Worm (Caenorhabditis elegans) whole organism, L1 larva: ENCODE results near the gene inx-3.

ENCODE experiments used
- C34B4.2 ChIP-seq: sonication (generic microtip); optimal IDR thresholded peaks from 2 replicates; lab custom pipeline; 2017; ENCODE audit warnings: mild to moderate bottlenecking, missing genetic modification characterization, missing compliant biosample characterization
- F16B12.6 ChIP-seq: fragments of 150-350 bp; optimal IDR thresholded peaks from 2 replicates; lab custom pipeline; 2014; ENCODE audit warnings: missing biosample characterization, missing genetic modification characterization
- aha-1 ChIP-seq: fragments of 150-350 bp; optimal IDR thresholded peaks from 2 replicates; lab custom pipeline; 2014; ENCODE audit warnings: missing biosample characterization, missing genetic modification characterization
- alr-1 ChIP-seq: fragments of 200-800 bp; sonication (Bioruptor generic); optimal IDR thresholded peaks from 2 replicates; lab custom pipeline; 2018; ENCODE audit warnings: borderline replicate concordance, mild to moderate bottlenecking, missing genetic modification characterization, missing compliant biosample characterization
- aly-2 ChIP-seq: fragments of 150-350 bp; optimal IDR thresholded peaks from 2 replicates; lab custom pipeline; 2014; ENCODE audit warnings: missing biosample characterization, missing genetic modification characterization
- ama-1 ChIP-seq: fragments of 150-350 bp; optimal IDR thresholded peaks from 2 replicates; lab custom pipeline; 2014
- blmp-1 ChIP-seq: fragments of 150-350 bp; optimal IDR thresholded peaks from 2 replicates; lab custom pipeline; 2014; ENCODE audit warnings: missing biosample characterization, missing genetic modification characterization
- ceh-63 ChIP-seq: fragments of 200-800 bp; sonication (Bioruptor generic); optimal IDR thresholded peaks from 2 replicates; lab custom pipeline; 2018; ENCODE audit warnings: mild to moderate bottlenecking, missing genetic modification characterization, missing compliant biosample characterization
- ceh-8 ChIP-seq: fragments of 200-800 bp; sonication (Bioruptor generic); optimal IDR thresholded peaks from 2 replicates; lab custom pipeline; 2018; ENCODE audit warnings: mild to moderate bottlenecking, missing genetic modification characterization, moderate library complexity, missing compliant biosample characterization
- ceh-82 ChIP-seq, 3 experiments: fragments of 150-350 bp in 1 of 3; sonication (generic microtip) in 2 of 3; optimal IDR thresholded peaks; 2 replicates each; lab custom pipeline; 2014 to 2017; ENCODE audit warnings: missing biosample characterization in 3 of 3, missing genetic modification characterization in 3 of 3
- efl-1 ChIP-seq, 4 experiments: fragments of 150-350 bp; optimal IDR thresholded peaks in 3 of 4; peaks in 1 of 4; 1 replicate in 1 of 4; 2 replicates in 3 of 4; lab custom pipeline; 2014; ENCODE audit warnings: missing biosample characterization in 2 of 4, missing genetic modification characterization in 2 of 4, missing genetic modification reagents in 2 of 4
- egl-13 ChIP-seq: sonication (generic microtip); optimal IDR thresholded peaks from 2 replicates; lab custom pipeline; 2016; ENCODE audit warnings: missing genotype, missing genetic modification reagents, missing genetic modification characterization, missing compliant biosample characterization
- elt-2 ChIP-seq: sonication (generic microtip); optimal IDR thresholded peaks from 2 replicates; lab custom pipeline; 2016; ENCODE audit warnings: missing genetic modification characterization, mild to moderate bottlenecking, inconsistent platforms, missing compliant biosample characterization, missing genetic modification reagents
- ets-5 ChIP-seq: fragments of 200-800 bp; sonication (Bioruptor generic); IDR thresholded peaks from 2 replicates; pipeline ENCODE4 v1.3.6; 2022; ENCODE audit warnings: missing genetic modification characterization, missing compliant biosample characterization
- fkh-10 ChIP-seq: sonication (generic microtip); optimal IDR thresholded peaks from 2 replicates; lab custom pipeline; 2017; ENCODE audit warnings: missing biosample characterization, missing genetic modification reagents, missing genetic modification characterization
- fkh-8 ChIP-seq: sonication (generic microtip); optimal IDR thresholded peaks from 2 replicates; lab custom pipeline; 2016; ENCODE audit warnings: mild to moderate bottlenecking, missing genetic modification characterization, missing compliant biosample characterization
- fos-1 ChIP-seq: fragments of 150-350 bp; optimal IDR thresholded peaks from 2 replicates; lab custom pipeline; 2014; ENCODE audit warnings: missing biosample characterization, missing genetic modification characterization
- hlh-17 ChIP-seq: fragments of 200-800 bp; sonication (Bioruptor generic); optimal IDR thresholded peaks from 2 replicates; lab custom pipeline; 2018; ENCODE audit warnings: missing genetic modification characterization, mild to moderate bottlenecking, missing compliant biosample characterization, moderate library complexity, borderline replicate concordance
- irx-1 ChIP-seq: sonication (generic microtip); optimal IDR thresholded peaks from 2 replicates; lab custom pipeline; 2016; ENCODE audit warnings: missing genetic modification characterization, missing compliant biosample characterization
- jun-1 ChIP-seq: fragments of 150-350 bp; optimal IDR thresholded peaks from 2 replicates; lab custom pipeline; 2014; ENCODE audit warnings: missing biosample characterization, missing genetic modification reagents, missing genetic modification characterization
- lin-13 ChIP-seq: fragments of 150-350 bp; optimal IDR thresholded peaks from 2 replicates; lab custom pipeline; 2014; ENCODE audit warnings: missing biosample characterization, missing genetic modification reagents, missing genetic modification characterization
- lin-14 ChIP-seq: fragments of 200-800 bp; sonication (Bioruptor generic); optimal IDR thresholded peaks from 2 replicates; lab custom pipeline; 2018; ENCODE audit warnings: mild to moderate bottlenecking, missing genetic modification characterization, moderate library complexity, missing compliant biosample characterization
- lin-39 ChIP-seq: fragments of 150-350 bp; optimal IDR thresholded peaks from 2 replicates; lab custom pipeline; 2014; ENCODE audit warnings: missing biosample characterization, missing genetic modification reagents, missing genetic modification characterization
- lir-3 ChIP-seq: sonication (generic microtip); optimal IDR thresholded peaks from 2 replicates; lab custom pipeline; 2016; ENCODE audit warnings: mild to moderate bottlenecking, missing genetic modification characterization, moderate library complexity, missing compliant biosample characterization; ENCODE audit not compliant: poor library complexity
- lsy-2 ChIP-seq, 2 experiments: fragments of 150-350 bp; optimal IDR thresholded peaks; 2 replicates each; lab custom pipeline; 2014; ENCODE audit warnings: missing biosample characterization in 2 of 2, missing genetic modification characterization in 2 of 2
- nhr-11 ChIP-seq: fragments of 150-350 bp; optimal IDR thresholded peaks from 2 replicates; lab custom pipeline; 2014; ENCODE audit warnings: missing biosample characterization, missing genetic modification characterization
- nhr-12 ChIP-seq: sonication (generic microtip); optimal IDR thresholded peaks from 2 replicates; lab custom pipeline; 2017; ENCODE audit warnings: missing biosample characterization, missing genetic modification characterization
- nhr-20 ChIP-seq: sonication (generic microtip); optimal IDR thresholded peaks from 2 replicates; lab custom pipeline; 2016; ENCODE audit warnings: mild to moderate bottlenecking, missing genetic modification characterization, missing compliant biosample characterization
- nhr-28 ChIP-seq: fragments of 150-350 bp; optimal IDR thresholded peaks from 2 replicates; lab custom pipeline; 2014; ENCODE audit warnings: missing biosample characterization, missing genetic modification characterization
- nhr-47 ChIP-seq: sonication (generic microtip); optimal IDR thresholded peaks from 2 replicates; lab custom pipeline; 2016; ENCODE audit warnings: mild to moderate bottlenecking, missing genetic modification characterization, moderate library complexity, missing compliant biosample characterization
- nhr-71 ChIP-seq: sonication (generic microtip); optimal IDR thresholded peaks from 2 replicates; lab custom pipeline; 2016; ENCODE audit warnings: mild to moderate bottlenecking, missing genetic modification characterization, moderate library complexity, missing compliant biosample characterization
- nhr-77 ChIP-seq: fragments of 150-350 bp; optimal IDR thresholded peaks from 2 replicates; lab custom pipeline; 2014; ENCODE audit warnings: missing biosample characterization, missing genetic modification characterization
- pag-3 ChIP-seq: sonication (generic microtip); optimal IDR thresholded peaks from 2 replicates; lab custom pipeline; 2017; ENCODE audit warnings: missing genetic modification characterization, mild to moderate bottlenecking, missing compliant biosample characterization, antibody characterized with exemption, borderline replicate concordance; ENCODE audit not compliant: insufficient read depth
- pax-3 ChIP-seq: fragments of 200-800 bp; sonication (Bioruptor generic); optimal IDR thresholded peaks from 2 replicates; lab custom pipeline; 2018; ENCODE audit warnings: mild to moderate bottlenecking, missing genetic modification characterization, moderate library complexity, missing compliant biosample characterization
- rnt-1 ChIP-seq: sonication (generic microtip); optimal IDR thresholded peaks from 2 replicates; lab custom pipeline; 2016; ENCODE audit warnings: mild to moderate bottlenecking, missing genetic modification characterization, moderate library complexity, missing compliant biosample characterization
- skn-1 ChIP-seq: fragments of 150-350 bp; optimal IDR thresholded peaks from 2 replicates; lab custom pipeline; 2014; ENCODE audit warnings: missing biosample characterization, missing genetic modification characterization
- snu-23 ChIP-seq: sonication (generic microtip); optimal IDR thresholded peaks from 2 replicates; lab custom pipeline; 2016; ENCODE audit warnings: missing genetic modification characterization, missing compliant biosample characterization
- sox-4 ChIP-seq: sonication (generic microtip); optimal IDR thresholded peaks from 2 replicates; lab custom pipeline; 2016; ENCODE audit warnings: missing genetic modification characterization, missing compliant biosample characterization
- sptf-1 ChIP-seq: fragments of 150-350 bp; optimal IDR thresholded peaks from 2 replicates; lab custom pipeline; 2014; ENCODE audit warnings: missing biosample characterization, missing genetic modification characterization
- sup-37 ChIP-seq: fragments of 200-800 bp; sonication (Bioruptor generic); optimal IDR thresholded peaks from 2 replicates; lab custom pipeline; 2018; ENCODE audit warnings: mild to moderate bottlenecking, missing genetic modification characterization, missing compliant biosample characterization
- swsn-7 ChIP-seq: sonication (generic microtip); optimal IDR thresholded peaks from 2 replicates; lab custom pipeline; 2016; ENCODE audit warnings: missing genetic modification characterization, missing compliant biosample characterization
- tbx-2 ChIP-seq: sonication (generic microtip); optimal IDR thresholded peaks from 2 replicates; lab custom pipeline; 2016; ENCODE audit warnings: missing genetic modification characterization, missing compliant biosample characterization
- unc-130 ChIP-seq: fragments of 150-350 bp; optimal IDR thresholded peaks from 2 replicates; lab custom pipeline; 2017; ENCODE audit warnings: missing biosample characterization, missing genetic modification characterization, inconsistent platforms
- unc-86 ChIP-seq: sonication (generic microtip); optimal IDR thresholded peaks from 2 replicates; lab custom pipeline; 2016; ENCODE audit warnings: missing genetic modification characterization, missing compliant biosample characterization
- vab-15 ChIP-seq: sonication (generic microtip); optimal IDR thresholded peaks from 2 replicates; lab custom pipeline; 2017; ENCODE audit warnings: missing genotype, mild to moderate bottlenecking, missing genetic modification characterization, missing compliant biosample characterization
- xbp-1 ChIP-seq: sonication (generic microtip); optimal IDR thresholded peaks from 2 replicates; lab custom pipeline; 2016; ENCODE audit warnings: missing genetic modification characterization, missing compliant biosample characterization
- zag-1 ChIP-seq: fragments of 150-350 bp; optimal IDR thresholded peaks from 2 replicates; lab custom pipeline; 2014; ENCODE audit warnings: missing biosample characterization, missing genetic modification characterization
- ztf-11 ChIP-seq, 2 experiments: sonication (generic microtip); optimal IDR thresholded peaks; 2 replicates each; lab custom pipeline; 2016 to 2017; ENCODE audit warnings: missing genetic modification characterization in 2 of 2, missing biosample characterization in 1 of 2, missing compliant biosample characterization in 1 of 2
- ztf-4 ChIP-seq: fragments of 150-350 bp; optimal IDR thresholded peaks from 2 replicates; lab custom pipeline; 2014; ENCODE audit warnings: missing biosample characterization, missing genetic modification characterization

The inx-3 gene

ce11 chrX:5981698-5982097 lies 14.3 kb upstream of the inx-3 start (continued):
- TF ChIP-seq swsn-7 (tag; lab: Kevin White, UChicago) = no peak

- TF ChIP-seq aha-1 (tag; lab: Kevin White, UChicago) (no peak), sox-4 (no peak), snu-23 (peak; percentile 15), skn-1 (tag; lab: Kevin White, UChicago) (no peak), C34B4.2 (no peak), pax-3 (tag; lab: Kevin White, UChicago) (no peak), lin-14 (peak; percentile 87), ceh-8 (GFP tag; lab: Kevin White, UChicago) (no peak), sptf-1 (tag; lab: Kevin White, UChicago) (no peak), nhr-28 (tag; lab: Kevin White, UChicago) (no peak), ets-5 (GFP tag; lab: Robert Waterston, UW) (no peak), fkh-8 (no peak), egl-13 (tag; lab: Kevin White, UChicago) (no peak), lsy-2 (tag; optimal IDR thresholded peaks at IDR 0.05; lab: Kevin White, UChicago) (peak; percentile 11 to 15), ceh-82 (tag; optimal IDR thresholded peaks at IDR 0.05; lab: Kevin White, UChicago) (peak in 1 of 3 experiments; percentile 29), rnt-1 (peak; percentile 21), vab-15 (tag; lab: Kevin White, UChicago) (no peak), jun-1 (tag; lab: Kevin White, UChicago) (no peak), hlh-17 (GFP tag; lab: Kevin White, UChicago) (no peak), alr-1 (tag; lab: Kevin White, UChicago) (no peak), lin-13 (GFP tag; lab: Kevin White, UChicago) (no peak), efl-1 (optimal IDR thresholded peaks at IDR 0.05; lab: Kevin White, UChicago) (no peak), efl-1 (GFP tag; optimal IDR thresholded peaks at IDR 0.05 in 1 of 2; lab: Kevin White, UChicago) (no peak), lin-39 (tag; lab: Kevin White, UChicago) (no peak), pag-3 (no peak), nhr-47 (tag; lab: Kevin White, UChicago) (peak; percentile 34), unc-86 (tag; lab: Kevin White, UChicago) (no peak), unc-130 (tag; lab: Kevin White, UChicago) (no peak), nhr-11 (no peak), lir-3 (tag; lab: Kevin White, UChicago) (no peak), F16B12.6 (tag; lab: Kevin White, UChicago) (no peak), ceh-63 (GFP tag; lab: Kevin White, UChicago) (no peak), nhr-71 (tag; lab: Kevin White, UChicago) (peak; percentile 44), sup-37 (no peak), ztf-4 (tag; lab: Kevin White, UChicago) (no peak), nhr-20 (no peak), fos-1 (no peak), fkh-10 (GFP tag; lab: Kevin White, UChicago) (no peak), ztf-11 (tag; optimal IDR thresholded peaks at IDR 0.05; lab: Kevin White, UChicago) (no peak), irx-1 (tag; lab: Kevin White, UChicago) (no peak), nhr-12 (no peak), aly-2 (tag; lab: Kevin White, UChicago) (no peak), nhr-77 (tag; lab: Kevin White, UChicago) (no peak), ama-1 (lab: Kevin White, UChicago) (no peak), blmp-1 (tag; lab: Kevin White, UChicago) (no peak), elt-2 (no peak), xbp-1 (tag; lab: Kevin White, UChicago) (peak; percentile 5), tbx-2 (tag; lab: Kevin White, UChicago) (peak; percentile 19), zag-1 (tag; lab: Kevin White, UChicago) (no peak)
- TF ChIP-seq, all 84 proteins: peak for 9
These were observed 13.2 kb upstream of the inx-3 start for ce11 chrX:5982799-5983198.
